Worm (Caenorhabditis elegans) whole organism, L4 larva: ENCODE data around the gene fbxa-30.
"Not testable (repeated sequence)": the region's sequence is repeated elsewhere in the genome, so short reads cannot be mapped to it uniquely, and the experiment has no call there.

ENCODE experiments used
- R02D3.7 ChIP-seq: fragments of 150-350 bp; sonication (generic microtip); optimal IDR thresholded peaks from 3 replicates; lab custom pipeline; 2014; ENCODE audit warnings: missing biosample characterization, missing genetic modification characterization
- Y48G9A.11 ChIP-seq: fragments of 200-800 bp; sonication (Bioruptor generic); IDR thresholded peaks from 2 replicates; pipeline ENCODE4 v1.3.6; 2022; ENCODE audit warnings: missing genetic modification reagents, missing genetic modification characterization, missing compliant biosample characterization
- dmd-6 ChIP-seq: fragments of 200-800 bp; sonication (Bioruptor generic); IDR thresholded peaks from 2 replicates; pipeline ENCODE4 v1.3.6; 2022; ENCODE audit warnings: missing genetic modification reagents, missing genetic modification characterization, missing compliant biosample characterization
- duxl-1 ChIP-seq: sonication (generic microtip); optimal IDR thresholded peaks from 2 replicates; lab custom pipeline; 2016; ENCODE audit warnings: mild to moderate bottlenecking, missing genetic modification characterization, moderate library complexity, missing compliant biosample characterization; ENCODE audit not compliant: poor library complexity
- jun-1 ChIP-seq: fragments of 150-350 bp; optimal IDR thresholded peaks from 2 replicates; lab custom pipeline; 2014; ENCODE audit warnings: missing biosample characterization, missing genetic modification reagents, missing genetic modification characterization
- lin-15B ChIP-seq: fragments of 150-350 bp; sonication (generic microtip); optimal IDR thresholded peaks from 3 replicates; lab custom pipeline; 2014; ENCODE audit warnings: missing biosample characterization, missing genetic modification characterization
- lin-39 ChIP-seq: fragments of 150-350 bp; optimal IDR thresholded peaks from 2 replicates; lab custom pipeline; 2014; ENCODE audit warnings: missing biosample characterization, missing genetic modification reagents, missing genetic modification characterization
- mdl-1 ChIP-seq, 2 experiments: fragments of 150-350 bp in 1 of 2; sonication (generic microtip) in 1 of 2; optimal IDR thresholded peaks; 2 replicates each; lab custom pipeline; 2014 to 2017; ENCODE audit warnings: missing biosample characterization in 2 of 2, missing genetic modification characterization in 2 of 2
- nhr-10 ChIP-seq: fragments of 150-350 bp; optimal IDR thresholded peaks from 2 replicates; lab custom pipeline; 2014; ENCODE audit warnings: missing biosample characterization, missing genetic modification characterization
- nhr-77 ChIP-seq: fragments of 150-350 bp; optimal IDR thresholded peaks from 2 replicates; lab custom pipeline; 2014; ENCODE audit warnings: missing biosample characterization, missing genetic modification characterization
- unc-62 ChIP-seq, 3 experiments: fragments of 150-350 bp in 1 of 3; sonication (generic microtip); optimal IDR thresholded peaks in 2 of 3; peaks in 1 of 3; 1 replicate in 1 of 3; 2 replicates in 2 of 3; lab custom pipeline; 2014 to 2017; ENCODE audit warnings: missing biosample characterization in 3 of 3, missing genetic modification characterization in 3 of 3, missing genetic modification reagents in 3 of 3, missing genotype in 1 of 3
- zag-1 ChIP-seq: fragments of 150-350 bp; optimal IDR thresholded peaks from 2 replicates; lab custom pipeline; 2014; ENCODE audit warnings: missing biosample characterization, missing genetic modification characterization
- ztf-11 ChIP-seq: fragments of 150-350 bp; optimal IDR thresholded peaks from 2 replicates; lab custom pipeline; 2014; ENCODE audit warnings: missing biosample characterization, missing genetic modification characterization

- not testable (repeated sequence) for TF ChIP-seq lin-15B (tag; lab: Kevin White, UChicago); nhr-77 (tag; lab: Kevin White, UChicago); dmd-6 (GFP tag; lab: Robert Waterston, UW); ztf-11; zag-1 (tag; lab: Kevin White, UChicago); unc-62 (GFP tag; optimal IDR thresholded peaks at IDR 0.05 in 1 of 2; lab: Kevin White, UChicago); unc-62 (tag; optimal IDR thresholded peaks at IDR 0.05; lab: Kevin White, UChicago); lin-39 (tag; lab: Kevin White, UChicago); mdl-1 (tag; optimal IDR thresholded peaks at IDR 0.05; lab: Kevin White, UChicago); Y48G9A.11; nhr-10 (tag; lab: Kevin White, UChicago); duxl-1 (tag; lab: Kevin White, UChicago); R02D3.7 (tag; lab: Kevin White, UChicago); jun-1 (tag; lab: Kevin White, UChicago)
Observed at ce11 chrIII:1256519-1256918, 18.9 kb downstream of the fbxa-30 start, which contains the start of gene fbxa-208.
